Fruit fly (Drosophila melanogaster) whole organism, embryonic: ENCODE measurements around the gene Plap.

Experiments used
- Abd-B ChIP-seq: fragments of 200-800 bp; sonication (Bioruptor generic); optimal IDR thresholded peaks from 2 replicates; lab custom pipeline; 2018; ENCODE audit warnings: missing biosample characterization, mild to moderate bottlenecking, missing genetic modification characterization, moderate library complexity
- Atf3 ChIP-seq: fragments of 200-800 bp; sonication (Bioruptor generic); optimal IDR thresholded peaks from 3 replicates; lab custom pipeline; 2016; ENCODE audit warnings: missing biosample characterization, missing genetic modification characterization
- Awh ChIP-seq: fragments of 200-800 bp; sonication (Bioruptor generic); IDR thresholded peaks from 2 replicates; pipeline ENCODE4, ENCODE4 v1.3.6; 2022; ENCODE audit warnings: missing biosample characterization, missing genetic modification characterization
- Blimp-1 ChIP-seq: fragments of 200-800 bp; sonication (Bioruptor generic); optimal IDR thresholded peaks from 3 replicates; lab custom pipeline; 2018; ENCODE audit warnings: missing biosample characterization, missing genetic modification characterization, mild to moderate bottlenecking, moderate library complexity, missing genetic modification reagents
- CG10321 ChIP-seq: fragments of 200-800 bp; sonication (Bioruptor generic); IDR thresholded peaks from 2 replicates; pipeline ENCODE4 v1.3.6; 2022; ENCODE audit warnings: missing biosample characterization, missing genetic modification characterization
- CG11093 ChIP-seq: fragments of 200-800 bp; sonication (Bioruptor generic); IDR thresholded peaks from 3 replicates; pipeline ENCODE4 v1.3.6; 2022; ENCODE audit warnings: missing biosample characterization, missing genetic modification characterization
- CG11695 ChIP-seq: fragments of 200-800 bp; sonication (Bioruptor generic); IDR thresholded peaks from 3 replicates; pipeline ENCODE4 v1.3.6; 2022; ENCODE audit warnings: missing biosample characterization, missing genetic modification characterization
- CG1603 ChIP-seq: fragments of 200-800 bp; sonication (Bioruptor generic); optimal IDR thresholded peaks from 2 replicates; lab custom pipeline; 2019; ENCODE audit warnings: missing biosample characterization, mild to moderate bottlenecking, missing genetic modification characterization, moderate library complexity
- CG17186 ChIP-seq: fragments of 200-800 bp; sonication (Bioruptor generic); optimal IDR thresholded peaks from 3 replicates; lab custom pipeline; 2017; ENCODE audit warnings: missing biosample characterization, missing genetic modification reagents, missing genetic modification characterization
- CG18599 ChIP-seq: fragments of 200-800 bp; sonication (Bioruptor generic); optimal IDR thresholded peaks from 3 replicates; lab custom pipeline; 2017; ENCODE audit warnings: missing biosample characterization, missing genetic modification characterization, mild to moderate bottlenecking, moderate library complexity, missing genetic modification reagents
- CG2199 ChIP-seq: fragments of 200-800 bp; sonication (Bioruptor generic); IDR thresholded peaks from 3 replicates; pipeline ENCODE4 v1.3.6; 2022; ENCODE audit warnings: missing biosample characterization, missing genetic modification characterization
- CG3407 ChIP-seq: fragments of 200-800 bp; sonication (Bioruptor generic); optimal IDR thresholded peaks from 2 replicates; lab custom pipeline; 2018; ENCODE audit warnings: missing biosample characterization, mild to moderate bottlenecking, missing genetic modification characterization
- CG3726 ChIP-seq: fragments of 200-800 bp; sonication (Bioruptor generic); IDR thresholded peaks from 3 replicates; pipeline ENCODE4, ENCODE4 v1.3.6; 2022; ENCODE audit warnings: missing biosample characterization, missing genetic modification characterization
- CG4328 ChIP-seq: fragments of 200-800 bp; sonication (Bioruptor generic); optimal IDR thresholded peaks from 3 replicates; lab custom pipeline; 2017; ENCODE audit warnings: missing biosample characterization, missing genetic modification reagents, missing genetic modification characterization
- CG4360 ChIP-seq: fragments of 200-800 bp; sonication (Bioruptor generic); IDR thresholded peaks from 2 replicates; pipeline ENCODE4 v1.3.6; 2022; ENCODE audit warnings: missing biosample characterization, missing genetic modification characterization
- CG43689 ChIP-seq: fragments of 200-800 bp; sonication (Bioruptor generic); IDR thresholded peaks from 2 replicates; pipeline ENCODE4 v1.3.6; 2022; ENCODE audit warnings: missing biosample characterization, missing genetic modification characterization
- CG4617 ChIP-seq: fragments of 200-800 bp; sonication (Bioruptor generic); optimal IDR thresholded peaks from 3 replicates; lab custom pipeline; 2016; ENCODE audit warnings: missing biosample characterization, missing genetic modification characterization, borderline replicate concordance
- CG6175 ChIP-seq: fragments of 200-800 bp; sonication (Bioruptor generic); IDR thresholded peaks from 3 replicates; pipeline ENCODE4 v1.3.6; 2022; ENCODE audit warnings: missing biosample characterization, missing genetic modification characterization
- CG6254 ChIP-seq: fragments of 200-800 bp; sonication (Bioruptor generic); optimal IDR thresholded peaks from 3 replicates; lab custom pipeline; 2017; ENCODE audit warnings: mild to moderate bottlenecking, missing biosample characterization, missing genetic modification reagents, missing genetic modification characterization
- CG8281 ChIP-seq: fragments of 200-800 bp; sonication (Bioruptor generic); optimal IDR thresholded peaks from 2 replicates; lab custom pipeline; 2018; ENCODE audit warnings: missing biosample characterization, mild to moderate bottlenecking, missing genetic modification characterization, moderate library complexity
- CG8290 ChIP-seq, 3 experiments: fragments of 200-800 bp; sonication (Bioruptor generic); optimal IDR thresholded peaks; 2 replicates each; lab custom pipeline; 2016 to 2019; ENCODE audit warnings: missing biosample characterization in 3 of 3, missing genetic modification characterization in 3 of 3, mild to moderate bottlenecking in 2 of 3, moderate library complexity in 1 of 3
- CoRest ChIP-seq: fragments of 200-800 bp; sonication (Bioruptor generic); optimal IDR thresholded peaks from 3 replicates; lab custom pipeline; 2018; ENCODE audit warnings: missing biosample characterization, mild to moderate bottlenecking, missing genetic modification characterization, moderate library complexity
- D ChIP-seq, 2 experiments: fragments of 200-800 bp in 1 of 2; fragments of >200 bp in 1 of 2; sonication (Bioruptor generic) in 1 of 2; optimal IDR thresholded peaks; 2 replicates in 1 of 2; 3 replicates in 1 of 2; lab custom pipeline; 2017; ENCODE audit warnings: mild to moderate bottlenecking in 1 of 2, missing biosample characterization in 1 of 2, missing genetic modification characterization in 1 of 2, missing genetic modification reagents in 1 of 2
- E2f1 ChIP-seq: fragments of 200-800 bp; sonication (Bioruptor generic); IDR thresholded peaks from 2 replicates; pipeline ENCODE4 v1.3.6; 2022; ENCODE audit warnings: missing biosample characterization, missing genetic modification characterization
- HHEX ChIP-seq: fragments of 200-800 bp; sonication (Bioruptor generic); optimal IDR thresholded peaks from 3 replicates; lab custom pipeline; 2017; ENCODE audit warnings: missing biosample characterization, mild to moderate bottlenecking, missing genetic modification characterization, missing genetic modification reagents
- Hey ChIP-seq: fragments of 200-800 bp; sonication (Bioruptor generic); optimal IDR thresholded peaks from 3 replicates; lab custom pipeline; 2018; ENCODE audit warnings: missing biosample characterization, mild to moderate bottlenecking, missing genetic modification characterization
- Hmr ChIP-seq: fragments of 200-800 bp; sonication (Bioruptor generic); optimal IDR thresholded peaks from 3 replicates; lab custom pipeline; 2017; ENCODE audit warnings: mild to moderate bottlenecking, missing biosample characterization, missing genetic modification reagents, missing genetic modification characterization
- Lim3 ChIP-seq: fragments of 200-800 bp; sonication (Bioruptor generic); IDR thresholded peaks from 2 replicates; pipeline ENCODE4 v1.3.6; 2022; ENCODE audit warnings: missing biosample characterization, missing genetic modification characterization
- NfI ChIP-seq: fragments of 200-800 bp; sonication (Bioruptor generic); optimal IDR thresholded peaks from 3 replicates; lab custom pipeline; 2018; ENCODE audit warnings: missing biosample characterization, mild to moderate bottlenecking, missing genetic modification characterization, moderate library complexity
- Rfx ChIP-seq: fragments of 200-800 bp; sonication (Bioruptor generic); IDR thresholded peaks from 2 replicates; pipeline ENCODE4 v1.3.6; 2022; ENCODE audit warnings: missing biosample characterization, missing genetic modification characterization
- Sry-δ ChIP-seq: fragments of 200-800 bp; sonication (Bioruptor generic); optimal IDR thresholded peaks from 2 replicates; lab custom pipeline; 2016; ENCODE audit warnings: missing biosample characterization, missing genetic modification characterization
- Tbp ChIP-seq: fragments of >200 bp; optimal IDR thresholded peaks from 2 replicates; lab custom pipeline; 2018; ENCODE audit warnings: missing biosample characterization, missing genetic modification characterization
- abd-A ChIP-seq: fragments of 200-800 bp; sonication (Bioruptor generic); optimal IDR thresholded peaks from 3 replicates; lab custom pipeline; 2019; ENCODE audit warnings: missing biosample characterization, mild to moderate bottlenecking, missing genetic modification characterization, moderate library complexity
- amos ChIP-seq: fragments of 200-800 bp; sonication (Bioruptor generic); IDR thresholded peaks from 2 replicates; pipeline ENCODE4 v1.3.6; 2022; ENCODE audit warnings: missing biosample characterization, missing genetic modification characterization; ENCODE audit not compliant: partially characterized antibody
- cg ChIP-seq: fragments of 200-800 bp; sonication (Bioruptor generic); optimal IDR thresholded peaks from 3 replicates; lab custom pipeline; 2019; ENCODE audit warnings: missing biosample characterization, mild to moderate bottlenecking, missing genetic modification characterization, moderate library complexity
- crol ChIP-seq: fragments of 200-800 bp; sonication (Bioruptor generic); IDR thresholded peaks from 2 replicates; pipeline ENCODE4 v1.3.6; 2022; ENCODE audit warnings: missing biosample characterization, missing genetic modification characterization
- eve ChIP-seq, 2 experiments: fragments of >200 bp; optimal IDR thresholded peaks; 2 replicates each; lab custom pipeline; 2017; ENCODE audit warnings: missing biosample characterization in 2 of 2, missing genetic modification characterization in 2 of 2
- hkb ChIP-seq, 2 experiments: fragments of 200-800 bp in 1 of 2; fragments of >200 bp in 1 of 2; sonication (Bioruptor generic) in 1 of 2; IDR thresholded peaks in 1 of 2; optimal IDR thresholded peaks in 1 of 2; 2 replicates each; pipeline versions ENCODE4 v1.3.6 to Lab custom; 2017 to 2022; ENCODE audit warnings: missing biosample characterization in 1 of 2, missing genetic modification characterization in 1 of 2
- nerfin-1 ChIP-seq: fragments of 200-800 bp; sonication (Bioruptor generic); optimal IDR thresholded peaks from 3 replicates; lab custom pipeline; 2019; ENCODE audit warnings: missing biosample characterization, mild to moderate bottlenecking, missing genetic modification characterization, moderate library complexity
- odd ChIP-seq: fragments of 200-800 bp; sonication (Bioruptor generic); optimal IDR thresholded peaks from 2 replicates; lab custom pipeline; 2017; ENCODE audit warnings: missing biosample characterization, mild to moderate bottlenecking, missing genetic modification characterization
- pb ChIP-seq: fragments of 200-800 bp; sonication (Bioruptor generic); optimal IDR thresholded peaks from 3 replicates; lab custom pipeline; 2016; ENCODE audit warnings: missing biosample characterization, missing genetic modification characterization
- pnt ChIP-seq: fragments of 200-800 bp; sonication (Bioruptor generic); optimal IDR thresholded peaks from 3 replicates; lab custom pipeline; 2016; ENCODE audit warnings: missing biosample characterization, missing genetic modification characterization
- ro ChIP-seq: fragments of 200-800 bp; sonication (Bioruptor generic); IDR thresholded peaks from 2 replicates; pipeline ENCODE4 v1.3.6; 2022; ENCODE audit warnings: missing biosample characterization, missing genetic modification characterization
- row ChIP-seq: fragments of 200-800 bp; sonication (Bioruptor generic); IDR thresholded peaks from 3 replicates; pipeline ENCODE4 v1.3.6; 2022; ENCODE audit warnings: missing biosample characterization, missing genetic modification characterization
- sd ChIP-seq: fragments of 200-800 bp; sonication (Bioruptor generic); optimal IDR thresholded peaks from 3 replicates; lab custom pipeline; 2018; ENCODE audit warnings: missing biosample characterization, mild to moderate bottlenecking, missing genetic modification characterization, moderate library complexity
- slbo ChIP-seq: fragments of 200-800 bp; sonication (Bioruptor generic); IDR thresholded peaks from 2 replicates; pipeline ENCODE4 v1.3.6; 2022; ENCODE audit warnings: missing biosample characterization, missing genetic modification characterization
- slou ChIP-seq: fragments of 200-800 bp; sonication (Bioruptor generic); optimal IDR thresholded peaks from 3 replicates; lab custom pipeline; 2016; ENCODE audit warnings: missing biosample characterization, missing genetic modification characterization

The Plap gene

DNA sequence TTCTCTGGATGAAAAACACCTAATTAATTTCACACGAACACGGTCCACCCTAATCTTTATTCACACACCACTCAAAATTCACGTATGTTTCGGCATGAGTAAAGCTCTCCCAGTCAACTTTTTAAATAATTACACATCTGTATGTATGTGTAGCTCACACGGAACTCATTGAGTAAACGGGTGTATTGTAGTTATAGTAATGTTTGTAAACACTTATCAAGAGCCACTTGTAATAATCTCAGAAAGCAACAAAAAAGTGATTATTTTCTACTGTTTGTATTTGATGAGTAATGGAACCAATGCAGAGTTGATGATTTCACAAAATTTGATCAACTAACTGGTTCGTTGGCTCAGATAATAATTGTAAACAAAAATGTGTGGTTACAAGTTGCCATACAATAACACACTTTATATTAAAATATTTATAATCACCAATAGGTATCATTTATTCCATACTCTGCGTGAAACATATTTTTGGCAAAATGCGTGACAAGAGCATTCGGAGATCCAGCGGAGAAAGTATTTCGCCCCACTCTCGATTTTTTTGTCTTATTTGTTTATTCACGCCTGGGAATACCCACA, 47.8 kb upstream of the Plap start (continued):
- TF ChIP-seq eve (GFP tag; optimal IDR thresholded peaks at IDR 0.05; lab: Kevin White, UChicago): peak in 1 of 2 experiments; percentile 44
- TF ChIP-seq pb (GFP tag; lab: Kevin White, UChicago): no peak
- peak; percentile 60 for TF ChIP-seq CG1603
- no peak for TF ChIP-seq CG3407 (GFP tag; lab: Kevin White, UChicago)
- peak; percentile 82 for TF ChIP-seq row
- TF ChIP-seq crol (GFP tag; lab: Robert Waterston, UW): no peak
- no peak for TF ChIP-seq Blimp-1
- TF ChIP-seq Lim3: no peak
- TF ChIP-seq Abd-B: no peak
- no peak for TF ChIP-seq pnt (GFP tag; lab: Kevin White, UChicago)
- TF ChIP-seq slou (GFP tag; lab: Kevin White, UChicago): no peak
- TF ChIP-seq CG8281 (tag; lab: Kevin White, UChicago): no peak
- no peak for TF ChIP-seq CG17186
- TF ChIP-seq D (optimal IDR thresholded peaks at IDR 0.05; lab: Kevin White, UChicago): no peak
- TF ChIP-seq D (GFP tag; optimal IDR thresholded peaks at IDR 0.05; lab: Kevin White, UChicago): no peak
- TF ChIP-seq CG4360: no peak
- 0 out of 3 replicates have a peak, but pooled peaks have one; percentile 27 for TF ChIP-seq CG11695 (GFP tag; lab: Robert Waterston, UW)
- peak; percentile 73 for TF ChIP-seq slbo
- TF ChIP-seq Atf3: no peak
- no peak for TF ChIP-seq NfI (GFP tag; lab: Kevin White, UChicago)
- TF ChIP-seq E2f1 (GFP tag; lab: Robert Waterston, UW): peak; percentile 6; the same call in 1 of the 2 replicates
- peak; percentile 47; the same call in 1 of the 2 replicates for TF ChIP-seq CG43689 (GFP tag; lab: Robert Waterston, UW)
- TF ChIP-seq Rfx: peak; percentile 47
- TF ChIP-seq CG4328 (GFP tag; lab: Kevin White, UChicago): no peak
- TF ChIP-seq HHEX (GFP tag; lab: Kevin White, UChicago): no peak
- TF ChIP-seq Tbp (GFP tag; lab: Kevin White, UChicago): no peak
- TF ChIP-seq amos (GFP tag; lab: Robert Waterston, UW): no peak
- TF ChIP-seq Awh (GFP tag; lab: Robert Waterston, UW): no peak
- TF ChIP-seq Hey (tag; lab: Kevin White, UChicago): no peak
- no peak for TF ChIP-seq CG2199 (GFP tag; lab: Robert Waterston, UW)
- TF ChIP-seq CG11093 (GFP tag; lab: Robert Waterston, UW): no peak
- no peak for TF ChIP-seq hkb (optimal IDR thresholded peaks at IDR 0.05; lab: Kevin White, UChicago)
- no peak for TF ChIP-seq hkb (GFP tag; IDR thresholded peaks at IDR 0.05; lab: Robert Waterston, UW)
- no peak for TF ChIP-seq Sry-δ (GFP tag; lab: Kevin White, UChicago)

DNA sequence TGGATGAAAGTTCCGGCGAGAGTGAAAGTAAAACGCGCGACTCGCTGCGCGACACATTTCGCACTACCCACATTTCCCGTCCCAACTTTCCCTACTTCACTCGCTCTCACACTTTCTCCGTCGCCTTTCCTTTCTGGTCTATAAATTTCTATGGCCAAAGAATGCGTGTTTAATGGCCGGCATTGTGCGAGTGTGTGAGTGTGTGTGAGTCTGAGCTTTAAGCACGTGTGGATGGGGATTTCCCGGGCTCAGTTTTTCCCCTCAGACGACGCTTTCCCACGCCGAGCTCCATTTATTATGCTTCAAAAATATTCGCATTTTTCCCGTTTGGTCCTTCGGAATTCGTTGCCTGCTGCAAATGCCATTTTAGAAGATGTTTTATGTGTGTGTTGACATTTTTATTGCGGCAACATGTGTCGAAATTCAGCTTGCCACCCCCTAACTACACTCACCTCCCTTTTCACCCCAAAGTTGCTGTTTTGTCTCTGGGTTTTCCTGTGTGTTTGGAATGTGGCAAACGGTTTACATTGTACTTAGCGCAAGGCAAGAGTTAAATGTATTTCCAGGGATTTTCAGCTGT, 47.0 kb upstream of the Plap start:
- TF ChIP-seq CG11093 (GFP tag; lab: Robert Waterston, UW) (no peak), nerfin-1 (tag; lab: Kevin White, UChicago) (peak; percentile 86), abd-A (tag; lab: Kevin White, UChicago) (peak; percentile 87), amos (GFP tag; lab: Robert Waterston, UW) (no peak), crol (GFP tag; lab: Robert Waterston, UW) (0 out of 2 replicates have a peak, but pooled peaks have one; percentile 22), sd (peak; percentile 60)

dm6 chr2L:1214465-1214864, 44.3 kb upstream of the Plap start:
- TF ChIP-seq CG6254 (GFP tag; lab: Kevin White, UChicago) (peak; percentile 22), Hmr (GFP tag; lab: Kevin White, UChicago) (peak; percentile 28), CG3726 (GFP tag; lab: Robert Waterston, UW) (no peak), CG4617 (GFP tag; lab: Kevin White, UChicago) (no peak), ro (no peak), CoRest (tag; lab: Kevin White, UChicago) (peak; percentile 32), odd (GFP tag; lab: Kevin White, UChicago) (no peak), CG18599 (GFP tag; lab: Kevin White, UChicago) (peak; percentile 72), CG6175 (GFP tag; lab: Robert Waterston, UW) (no peak), crol (GFP tag; lab: Robert Waterston, UW) (no peak), CG10321 (no peak), CG8290 (GFP tag; optimal IDR thresholded peaks at IDR 0.05; lab: Kevin White, UChicago) (no peak), CG8290 (tag; optimal IDR thresholded peaks at IDR 0.05; lab: Kevin White, UChicago) (peak in 1 of 2 experiments; percentile 11), cg (GFP tag; lab: Kevin White, UChicago) (no peak)
